Fruit fly (Drosophila melanogaster): ENCODE data around the gene CG8149.

DNA sequence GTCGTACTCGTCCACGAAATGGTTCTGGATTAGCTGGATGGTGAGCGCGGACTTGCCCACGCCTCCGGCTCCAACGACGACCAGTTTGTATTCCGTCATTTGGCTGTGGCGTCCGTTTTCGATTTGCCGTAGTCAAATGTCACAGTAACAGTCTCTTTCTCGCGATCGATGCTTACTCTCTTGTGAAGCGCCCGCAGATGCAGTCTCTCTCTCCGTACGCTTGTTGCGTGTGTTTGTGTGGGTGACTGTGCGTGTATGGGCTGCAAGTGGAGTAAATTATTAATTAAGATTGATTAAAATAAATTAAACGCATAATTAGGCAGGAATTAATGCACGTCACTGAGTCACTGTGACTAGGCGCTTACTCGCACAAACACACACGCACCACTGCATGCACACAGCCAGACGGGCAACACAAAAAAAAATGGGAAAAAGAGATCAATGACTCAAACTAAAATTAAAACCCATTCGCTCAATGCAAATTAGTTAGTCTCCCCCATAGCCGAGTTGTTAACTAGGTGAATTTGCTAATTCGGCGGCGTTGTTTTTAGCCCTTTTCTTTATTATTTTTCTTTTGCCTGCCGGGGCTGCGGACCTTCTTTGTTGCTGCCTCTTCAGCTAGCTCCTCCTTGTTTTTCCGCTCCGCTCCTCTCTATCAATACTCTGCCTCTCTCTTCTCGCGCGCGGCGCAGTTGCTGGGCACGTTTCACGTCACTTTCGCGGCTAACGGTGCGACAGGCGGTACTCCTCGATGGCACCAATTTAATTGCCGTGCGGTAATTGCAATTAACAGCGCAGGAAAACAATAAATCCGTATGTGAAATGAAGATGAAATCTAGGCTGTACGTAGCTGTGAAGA, 8.0 kb downstream of the CG8149 start:
- peak in 1 of 2 experiments; percentile 12 for TF ChIP-seq EcR (GFP tag; optimal IDR thresholded peaks at IDR 0.05)
- TF ChIP-seq psq (optimal IDR thresholded peaks at IDR 0.05) = no peak
- TF ChIP-seq pan (optimal IDR thresholded peaks at IDR 0.05) = no peak
- no peak for TF ChIP-seq usp (GFP tag; optimal IDR thresholded peaks at IDR 0.05)
